Fruit fly (Drosophila melanogaster): ENCODE results near the gene Mhcl.

The Mhcl gene

DNA sequence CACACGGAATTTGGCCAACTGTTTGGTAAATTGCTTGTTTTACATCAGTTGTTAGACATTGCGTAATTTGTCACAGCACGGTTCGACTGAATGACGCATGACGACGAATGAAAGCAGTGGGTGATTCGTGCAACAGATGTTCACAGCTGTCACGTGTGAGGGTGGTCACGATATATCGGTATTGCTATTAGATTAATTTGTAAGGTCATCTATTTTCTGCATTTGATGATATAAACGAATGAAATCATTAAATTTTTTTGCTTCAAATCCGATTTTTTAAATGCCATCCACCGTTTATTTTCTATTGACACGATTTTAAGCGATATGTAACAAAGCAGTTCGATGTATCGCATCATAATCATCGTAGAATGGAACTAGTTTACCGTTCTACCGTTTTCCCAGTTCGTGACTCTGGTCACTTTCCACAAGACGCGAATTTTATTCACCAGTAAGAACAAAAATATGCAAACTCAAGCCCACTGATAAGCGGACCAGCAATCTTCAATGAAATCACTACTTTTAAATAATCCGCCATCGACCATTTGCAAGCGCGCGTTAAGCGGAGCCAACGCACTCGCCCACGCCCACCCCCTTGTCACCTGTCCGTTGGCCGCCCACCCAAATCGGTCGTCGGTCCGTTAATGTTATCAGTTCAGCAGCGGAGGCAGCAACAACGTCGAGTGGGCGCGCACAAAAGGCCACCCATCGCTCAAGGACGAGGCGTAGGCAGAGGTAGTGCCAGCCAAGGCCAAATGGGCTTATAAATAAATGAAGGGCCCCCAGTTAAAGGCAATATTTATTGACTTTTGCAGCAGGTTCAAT is 48.3 kb upstream of the Mhcl start, which contains the start of the genes Mic26-27 and CG5916 (continued):
- TF ChIP-seq CG17802 (tag; optimal IDR thresholded peaks at IDR 0.05) (peak; percentile 71), wdn (GFP tag; IDR thresholded peaks at IDR 0.05) (peak; percentile 41; the same call in 1 of the 2 replicates), CG11504 (tag; optimal IDR thresholded peaks at IDR 0.05) (no peak), CG5245 (GFP tag; optimal IDR thresholded peaks at IDR 0.05) (peak; percentile 45), CG9437 (GFP tag; optimal IDR thresholded peaks at IDR 0.05) (peak; percentile 65), crc (GFP tag; optimal IDR thresholded peaks at IDR 0.05) (peak; percentile 18), CG4282 (GFP tag; optimal IDR thresholded peaks at IDR 0.05) (peak; percentile 93)

DNA sequence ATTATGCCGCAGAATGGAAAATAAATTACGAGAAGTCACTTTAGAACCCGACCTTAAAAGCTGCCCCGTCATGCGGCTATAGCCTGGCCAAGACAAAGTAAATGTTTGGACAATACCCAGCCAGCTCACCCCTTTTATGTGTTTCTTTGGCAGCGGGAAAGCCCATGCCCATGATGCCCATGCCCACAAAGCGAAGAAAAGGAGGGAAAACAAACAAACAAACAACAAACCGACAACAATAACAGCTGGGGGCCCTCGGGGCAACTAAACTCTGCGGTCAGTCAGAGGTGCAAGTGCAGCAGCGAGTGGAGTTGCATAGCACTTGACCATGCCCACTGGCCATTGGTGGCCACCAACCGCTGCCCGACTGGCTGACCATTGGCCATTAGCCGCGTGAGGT is 37.1 kb upstream of the Mhcl start:
- TF ChIP-seq Dfd (GFP tag; optimal IDR thresholded peaks at IDR 0.05) (no peak), kni (GFP tag; optimal IDR thresholded peaks at IDR 0.05) (peak; percentile 64), Nf-YB (GFP tag; optimal IDR thresholded peaks at IDR 0.05) (peak; percentile 20), Hr78 (GFP tag; optimal IDR thresholded peaks at IDR 0.05) (peak in 1 of 2 experiments; percentile 33), CG12942 (GFP tag; optimal IDR thresholded peaks at IDR 0.05) (no peak), Scr (GFP tag; IDR thresholded peaks at IDR 0.05; ENCODE audit: partially characterized antibody) (no peak), bsh (GFP tag; optimal IDR thresholded peaks at IDR 0.05) (no peak), Ets65A (GFP tag) (peak; percentile 22), CG8281 (tag; optimal IDR thresholded peaks at IDR 0.05) (no peak)

dm6 chr3R:16128471-16128870 is 29.9 kb upstream of the Mhcl start:
- TF ChIP-seq CG34224 (GFP tag; IDR thresholded peaks at IDR 0.05; ENCODE audit: partially characterized antibody) (0 out of 3 replicates have a peak, but pooled peaks have one; percentile 15), CG8089 (GFP tag; optimal IDR thresholded peaks at IDR 0.05) (no peak), chm (GFP tag; IDR thresholded peaks at IDR 0.05) (no peak), CG13624 (GFP tag; optimal IDR thresholded peaks at IDR 0.05) (no peak), CG1233 (GFP tag; optimal IDR thresholded peaks at IDR 0.05) (no peak), CG34422 (GFP tag; IDR thresholded peaks at IDR 0.05) (0 out of 3 replicates have a peak, but pooled peaks have one; percentile 32), CG31441 (GFP tag; IDR thresholded peaks at IDR 0.05) (no peak), BEAF-32 (GFP tag; optimal IDR thresholded peaks at IDR 0.05) (no peak), CG11247 (GFP tag; IDR thresholded peaks at IDR 0.05) (0 out of 2 replicates have a peak, but pooled peaks have one; percentile 41), tll (GFP tag; optimal IDR thresholded peaks at IDR 0.05) (no peak), CG12744 (GFP tag; optimal IDR thresholded peaks at IDR 0.05) (no peak), tup (GFP tag; optimal IDR thresholded peaks at IDR 0.05) (no peak), Jarid2 (GFP tag; optimal IDR thresholded peaks at IDR 0.05) (peak; percentile 11), CG3847 (GFP tag; IDR thresholded peaks at IDR 0.05) (no peak), CG11560 (tag; IDR thresholded peaks at IDR 0.05) (no peak), gt (GFP tag; IDR thresholded peaks at IDR 0.05) (no peak), CG3407 (GFP tag; optimal IDR thresholded peaks at IDR 0.05) (no peak), danr (GFP tag; IDR thresholded peaks at IDR 0.05) (no peak), HmgZ (tag; optimal IDR thresholded peaks at IDR 0.05) (no peak), mld (GFP tag; IDR thresholded peaks at IDR 0.05; ENCODE audit: partially characterized antibody) (no peak), unc-4 (GFP tag; IDR thresholded peaks at IDR 0.05; ENCODE audit: partially characterized antibody) (no peak), sens (GFP tag) (peak; percentile 37), Oli (tag; optimal IDR thresholded peaks at IDR 0.05) (no peak), CG3163 (GFP tag; optimal IDR thresholded peaks at IDR 0.05) (peak; percentile 71), CG17612 (GFP tag; IDR thresholded peaks at IDR 0.05) (no peak), CG5180 (GFP tag; optimal IDR thresholded peaks at IDR 0.05) (no peak), CG12219 (GFP tag; optimal IDR thresholded peaks at IDR 0.05) (no peak), CG17385 (GFP tag; optimal IDR thresholded peaks at IDR 0.05) (no peak), bcd (GFP tag; optimal IDR thresholded peaks at IDR 0.05) (no peak), vvl (GFP tag; IDR thresholded peaks at IDR 0.05) (no peak)
